Worm (Caenorhabditis elegans): ENCODE data around the gene H14E04.3.

The H14E04.3 gene

ce11 chrIII:2349956-2350355, 36.4 kb downstream of the H14E04.3 start:
- no peak for TF ChIP-seq ama-1 (optimal IDR thresholded peaks at IDR 0.05)
- TF ChIP-seq ztf-4 (tag; optimal IDR thresholded peaks at IDR 0.05), result no peak
- TF ChIP-seq nhr-25 (tag; optimal IDR thresholded peaks at IDR 0.05), result no peak
- TF ChIP-seq R02D3.7 (tag; optimal IDR thresholded peaks at IDR 0.05), result no peak
- no peak for TF ChIP-seq fos-1 (tag; optimal IDR thresholded peaks at IDR 0.05)
- TF ChIP-seq sea-2 (GFP tag; optimal IDR thresholded peaks at IDR 0.05), result no peak
- TF ChIP-seq nhr-23 (tag; optimal IDR thresholded peaks at IDR 0.05), result no peak
- TF ChIP-seq nhr-43 (tag; optimal IDR thresholded peaks at IDR 0.05; ENCODE audit: poor library complexity, severe bottlenecking), result no peak
- no peak for TF ChIP-seq jun-1 (tag; optimal IDR thresholded peaks at IDR 0.05)
- TF ChIP-seq egl-27 (tag; optimal IDR thresholded peaks at IDR 0.05), result no peak
- TF ChIP-seq unc-39 (tag; optimal IDR thresholded peaks at IDR 0.05), result no peak
- no peak for TF ChIP-seq elt-1 (tag; optimal IDR thresholded peaks at IDR 0.05)
- TF ChIP-seq egl-5 (tag; optimal IDR thresholded peaks at IDR 0.05), result no peak
- no peak for TF ChIP-seq pqm-1 (tag; optimal IDR thresholded peaks at IDR 0.05)
- TF ChIP-seq ceh-9 (tag; optimal IDR thresholded peaks at IDR 0.05), result no peak
- TF ChIP-seq daf-12 (tag; optimal IDR thresholded peaks at IDR 0.05), result no peak
- TF ChIP-seq elt-3 (tag; optimal IDR thresholded peaks at IDR 0.05), result no peak
- TF ChIP-seq nhr-77 (tag; optimal IDR thresholded peaks at IDR 0.05), result no peak

DNA sequence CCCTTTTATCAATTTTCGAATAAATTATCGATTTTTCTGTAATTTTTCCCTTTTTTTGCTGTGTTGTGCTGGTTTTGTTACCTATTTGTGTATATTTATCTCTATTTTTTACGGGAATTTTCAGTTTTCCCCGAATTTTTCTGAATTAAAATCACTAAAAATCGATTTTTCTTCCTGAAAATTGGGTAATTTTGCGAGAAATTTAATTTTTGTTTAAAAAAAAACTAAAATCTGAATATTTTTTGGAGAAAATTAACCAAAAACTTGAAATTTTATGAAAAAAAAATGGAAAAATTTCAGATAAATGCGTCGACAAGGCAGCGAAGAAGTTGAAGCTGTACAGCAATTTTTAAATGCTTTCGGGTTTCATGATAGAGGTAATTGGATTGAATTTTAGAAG, 39.1 kb downstream of the H14E04.3 start, which contains the start of gene gip-1:
Gene gip-1, plus strand, starts transcription at position 301 of the 400 bp plus-strand sequence.
- TF ChIP-seq aly-2 (tag; optimal IDR thresholded peaks at IDR 0.05), result no peak
- no peak for TF ChIP-seq fkh-10 (GFP tag; optimal IDR thresholded peaks at IDR 0.05)
- TF ChIP-seq nhr-67 (tag; optimal IDR thresholded peaks at IDR 0.05), result no peak
- no peak for TF ChIP-seq pqm-1 (tag; optimal IDR thresholded peaks at IDR 0.05)
- TF ChIP-seq ceh-82 (tag; optimal IDR thresholded peaks at IDR 0.05), result no peak
- no peak for TF ChIP-seq ceh-28 (tag; optimal IDR thresholded peaks at IDR 0.05)
- no peak for TF ChIP-seq elt-3 (tag; optimal IDR thresholded peaks at IDR 0.05)
- no peak for TF ChIP-seq nfya-1 (tag; optimal IDR thresholded peaks at IDR 0.05; ENCODE audit: insufficient read depth)
- TF ChIP-seq daf-12 (tag; optimal IDR thresholded peaks at IDR 0.05), result no peak
- TF ChIP-seq R02D3.7 (tag; optimal IDR thresholded peaks at IDR 0.05), result no peak
- no peak for TF ChIP-seq unc-62 (GFP tag; optimal IDR thresholded peaks at IDR 0.05)

DNA sequence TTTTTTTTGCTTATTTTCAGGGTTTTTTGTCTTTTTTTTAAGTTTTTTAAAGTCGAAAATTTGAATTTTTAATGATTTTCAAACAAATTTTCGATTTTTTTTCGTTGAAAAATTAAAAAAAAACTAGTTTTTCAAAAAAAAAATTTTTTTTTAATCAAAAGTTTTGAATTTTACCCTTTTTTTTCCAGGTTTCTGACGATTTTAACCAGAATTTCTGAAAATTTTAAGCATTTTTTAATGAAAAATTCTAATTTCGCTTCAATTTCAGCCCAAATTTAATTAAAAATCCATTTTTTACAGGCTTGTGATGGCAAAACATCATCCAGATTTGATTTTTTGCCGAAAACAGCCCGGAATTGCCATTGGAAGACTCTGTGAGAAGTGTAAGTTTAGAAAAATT, 43.1 kb downstream of the H14E04.3 start, which contains the start of gene phf-5:
Gene phf-5, plus strand, starts transcription at position 301 of the 400 bp plus-strand sequence.
- TF ChIP-seq nhr-23 (tag; optimal IDR thresholded peaks at IDR 0.05) (no peak), ceh-28 (tag; optimal IDR thresholded peaks at IDR 0.05) (no peak), ama-1 (optimal IDR thresholded peaks at IDR 0.05) (no peak), unc-39 (tag; optimal IDR thresholded peaks at IDR 0.05) (no peak), nhr-237 (tag; optimal IDR thresholded peaks at IDR 0.05) (no peak), snpc-4 (tag; optimal IDR thresholded peaks at IDR 0.05) (no peak), nhr-77 (tag; optimal IDR thresholded peaks at IDR 0.05) (no peak), daf-12 (tag; optimal IDR thresholded peaks at IDR 0.05) (no peak), nhr-28 (tag; optimal IDR thresholded peaks at IDR 0.05) (no peak), eor-1 (tag; optimal IDR thresholded peaks at IDR 0.05) (no peak), mml-1 (tag; optimal IDR thresholded peaks at IDR 0.05) (no peak), tbx-2 (tag; optimal IDR thresholded peaks at IDR 0.05) (no peak)

Measured in whole organism, L3 larva.